Worm (Caenorhabditis elegans): ENCODE data around the gene sru-4.

Gene sru-4

DNA sequence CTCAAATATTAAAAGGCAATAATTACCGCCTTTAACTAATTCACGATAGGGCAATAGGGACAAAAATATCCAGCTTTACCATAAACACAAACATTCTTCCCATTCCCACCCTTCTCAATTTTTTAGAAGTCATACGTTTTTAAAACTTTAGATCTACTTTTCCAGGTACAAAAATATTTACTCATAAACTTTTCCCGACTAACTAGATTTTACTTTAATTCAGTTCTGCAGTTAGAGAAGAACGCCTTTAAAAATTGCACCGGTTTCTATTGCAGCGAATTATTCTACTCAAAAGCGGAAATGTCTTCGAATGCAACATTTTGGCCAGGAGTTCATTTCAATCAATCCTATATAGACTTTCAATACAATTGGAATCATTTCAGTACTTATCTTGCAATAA lies 1.9 kb upstream of the sru-4 start, which contains the start of gene sru-3:
sru-3 (plus strand) TSS at position 301 of the 400 bp plus-strand sequence.
- TF ChIP-seq scrt-1 (GFP tag; IDR thresholded peaks at IDR 0.05) (no peak), tbx-37 (GFP tag; conservative IDR thresholded peaks at IDR 0.05) (no peak), pes-1 (GFP tag; IDR thresholded peaks at IDR 0.05) (no peak), tbx-11 (GFP tag; IDR thresholded peaks at IDR 0.05) (no peak), B0310.2 (tag; optimal IDR thresholded peaks at IDR 0.05) (no peak), flt-1 (GFP tag; IDR thresholded peaks at IDR 0.05) (no peak), ets-7 (tag; optimal IDR thresholded peaks at IDR 0.05) (no peak)

DNA sequence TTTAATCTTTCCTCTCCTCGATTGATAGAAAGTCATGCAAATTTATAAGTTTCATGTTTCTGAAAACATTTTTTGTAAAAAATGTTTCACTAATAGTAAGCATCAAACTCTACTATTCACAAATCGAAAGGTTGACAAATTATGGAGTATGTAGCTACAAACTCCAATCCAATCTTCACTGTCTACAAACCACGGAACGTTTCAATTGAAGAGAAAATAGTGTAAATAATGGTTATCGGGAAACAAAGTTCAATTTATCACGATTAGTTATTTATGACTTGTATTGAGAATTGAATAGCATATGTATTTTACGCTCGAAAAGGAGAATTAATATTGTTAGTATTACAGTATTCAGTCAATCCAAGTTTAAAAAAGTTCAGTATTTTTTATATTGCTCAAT lies 1.4 kb downstream of the sru-4 start:
- no peak for TF ChIP-seq sea-1 (GFP tag; conservative IDR thresholded peaks at IDR 0.05)
- TF ChIP-seq tra-4 (tag; optimal IDR thresholded peaks at IDR 0.05), result no peak
- TF ChIP-seq tbx-37 (GFP tag; conservative IDR thresholded peaks at IDR 0.05), result no peak
- no peak for TF ChIP-seq ceh-13 (GFP tag; optimal IDR thresholded peaks at IDR 0.05)

- TF ChIP-seq tbx-11 (GFP tag; IDR thresholded peaks at IDR 0.05), result no peak
- TF ChIP-seq scrt-1 (GFP tag; IDR thresholded peaks at IDR 0.05), result no peak
- no peak for TF ChIP-seq F13C5.2 (tag; optimal IDR thresholded peaks at IDR 0.05)
- no peak for TF ChIP-seq flt-1 (GFP tag; IDR thresholded peaks at IDR 0.05)
- TF ChIP-seq ets-7 (tag; optimal IDR thresholded peaks at IDR 0.05), result no peak
- TF ChIP-seq pes-1 (GFP tag; IDR thresholded peaks at IDR 0.05), result no peak
- no peak for TF ChIP-seq B0310.2 (tag; optimal IDR thresholded peaks at IDR 0.05)
- TF ChIP-seq ceh-36 (tag; optimal IDR thresholded peaks at IDR 0.05), result no peak
- TF ChIP-seq tbx-37 (GFP tag; conservative IDR thresholded peaks at IDR 0.05), result no peak
- TF ChIP-seq tra-4 (tag; optimal IDR thresholded peaks at IDR 0.05), result no peak
- no peak for TF ChIP-seq aly-1 (tag; optimal IDR thresholded peaks at IDR 0.05)
- no peak for TF ChIP-seq ceh-13 (GFP tag; optimal IDR thresholded peaks at IDR 0.05)
- TF ChIP-seq hmbx-1 (tag; optimal IDR thresholded peaks at IDR 0.05), result no peak
- no peak for TF ChIP-seq sea-1 (GFP tag; conservative IDR thresholded peaks at IDR 0.05)
Observed at ce11 chrIV:9500100-9500499, 1.9 kb downstream of the sru-4 start, which contains the start of gene ugt-21. Gene ugt-21, plus strand, starts transcription at chrIV:9500311.

ce11 chrIV:9506251-9506650 lies 8.1 kb downstream of the sru-4 start, which contains the start of gene ttr-9:
Gene ttr-9, minus strand, starts transcription at chrIV:9506351.
- TF ChIP-seq hnd-1 (tag; optimal IDR thresholded peaks at IDR 0.05) (no peak), F13C5.2 (tag; optimal IDR thresholded peaks at IDR 0.05) (no peak), scrt-1 (GFP tag; IDR thresholded peaks at IDR 0.05) (no peak), ceh-13 (GFP tag; optimal IDR thresholded peaks at IDR 0.05) (no peak), hmg-4 (GFP tag; optimal IDR thresholded peaks at IDR 0.05) (no peak), sea-1 (GFP tag; conservative IDR thresholded peaks at IDR 0.05) (no peak), aly-1 (tag; optimal IDR thresholded peaks at IDR 0.05) (no peak), ama-1 (optimal IDR thresholded peaks at IDR 0.05) (no peak), tbx-37 (GFP tag; conservative IDR thresholded peaks at IDR 0.05) (no peak), B0310.2 (tag; optimal IDR thresholded peaks at IDR 0.05) (no peak), ets-7 (tag; optimal IDR thresholded peaks at IDR 0.05) (no peak), hmbx-1 (tag; optimal IDR thresholded peaks at IDR 0.05) (no peak), flt-1 (GFP tag; IDR thresholded peaks at IDR 0.05) (no peak), ceh-36 (tag; optimal IDR thresholded peaks at IDR 0.05) (no peak), pes-1 (GFP tag; IDR thresholded peaks at IDR 0.05) (no peak)

- TF ChIP-seq aly-1 (tag; optimal IDR thresholded peaks at IDR 0.05) (no peak), pes-1 (GFP tag; IDR thresholded peaks at IDR 0.05) (no peak), ceh-36 (tag; optimal IDR thresholded peaks at IDR 0.05) (no peak), B0310.2 (tag; optimal IDR thresholded peaks at IDR 0.05) (no peak), hmbx-1 (tag; optimal IDR thresholded peaks at IDR 0.05) (no peak), sea-1 (GFP tag; conservative IDR thresholded peaks at IDR 0.05) (no peak), flt-1 (GFP tag; IDR thresholded peaks at IDR 0.05) (no peak), scrt-1 (GFP tag; IDR thresholded peaks at IDR 0.05) (no peak), ceh-13 (GFP tag; optimal IDR thresholded peaks at IDR 0.05) (no peak), F13C5.2 (tag; optimal IDR thresholded peaks at IDR 0.05) (no peak), ama-1 (optimal IDR thresholded peaks at IDR 0.05) (no peak), hmg-4 (GFP tag; optimal IDR thresholded peaks at IDR 0.05) (no peak), ets-7 (tag; optimal IDR thresholded peaks at IDR 0.05) (no peak), tbx-37 (GFP tag; conservative IDR thresholded peaks at IDR 0.05) (no peak), tra-4 (tag; optimal IDR thresholded peaks at IDR 0.05) (no peak), hnd-1 (tag; optimal IDR thresholded peaks at IDR 0.05) (no peak), tbx-11 (GFP tag; IDR thresholded peaks at IDR 0.05) (no peak)
Observed at ce11 chrIV:9508612-9509011, 10.4 kb downstream of the sru-4 start, which contains the start of gene ethe-1. Gene ethe-1, minus strand, starts transcription at chrIV:9508761.

ce11 chrIV:9510439-9510838 lies 12.3 kb downstream of the sru-4 start, which contains the start of gene C33A12.4:
Gene C33A12.4, minus strand, starts transcription at chrIV:9510569.
- TF ChIP-seq tbx-37 (GFP tag; conservative IDR thresholded peaks at IDR 0.05) (no peak), pes-1 (GFP tag; IDR thresholded peaks at IDR 0.05) (no peak)

DNA sequence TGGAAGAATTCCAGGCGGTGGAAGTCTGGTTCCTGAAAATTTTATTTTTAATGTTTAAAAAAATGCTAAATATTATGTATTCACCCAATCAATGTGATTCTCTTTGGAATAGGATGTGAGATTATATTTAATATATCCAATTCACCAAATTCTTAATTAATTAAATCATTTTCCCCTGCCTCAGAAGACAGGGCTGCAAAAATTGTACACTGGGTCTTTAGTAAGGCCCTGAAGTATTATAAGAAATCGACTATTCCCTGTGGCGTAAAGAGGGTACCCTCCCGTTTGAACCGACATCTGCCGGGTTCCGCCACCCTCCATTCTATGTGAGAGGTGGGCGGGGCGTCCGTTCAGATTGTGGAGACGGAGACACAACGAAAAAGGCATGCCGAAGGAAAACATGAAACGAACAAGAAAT lies 13.0 kb downstream of the sru-4 start:
- TF ChIP-seq scrt-1 (GFP tag; IDR thresholded peaks at IDR 0.05) (no peak), flt-1 (GFP tag; IDR thresholded peaks at IDR 0.05) (0 out of 2 replicates have a peak, but pooled peaks have one; percentile 8), hmg-4 (GFP tag; optimal IDR thresholded peaks at IDR 0.05) (no peak), ets-7 (tag; optimal IDR thresholded peaks at IDR 0.05) (no peak), ama-1 (optimal IDR thresholded peaks at IDR 0.05) (peak; percentile 40), ceh-36 (tag; optimal IDR thresholded peaks at IDR 0.05) (no peak), aly-1 (tag; optimal IDR thresholded peaks at IDR 0.05) (no peak), B0310.2 (tag; optimal IDR thresholded peaks at IDR 0.05) (peak; percentile 4), tbx-37 (GFP tag; conservative IDR thresholded peaks at IDR 0.05) (peak; percentile 29; the same call in 1 of the 2 replicates), tbx-11 (GFP tag; IDR thresholded peaks at IDR 0.05) (no peak), hnd-1 (tag; optimal IDR thresholded peaks at IDR 0.05) (no peak), F13C5.2 (tag; optimal IDR thresholded peaks at IDR 0.05) (peak; percentile 52), ceh-13 (GFP tag; optimal IDR thresholded peaks at IDR 0.05) (no peak), tra-4 (tag; optimal IDR thresholded peaks at IDR 0.05) (peak; percentile 37), sea-1 (GFP tag; conservative IDR thresholded peaks at IDR 0.05) (no peak), hmbx-1 (tag; optimal IDR thresholded peaks at IDR 0.05) (no peak), pes-1 (GFP tag; IDR thresholded peaks at IDR 0.05) (peak; percentile 49; the same call in 1 of the 2 replicates)

Measured in whole organism, early embryonic.